Fruit fly (Drosophila melanogaster) whole organism, prepupa: ENCODE measurements around the gene Oat.

Experiments
- Blimp-1 ChIP-seq: fragments of 200-800 bp; sonication (Bioruptor generic); optimal IDR thresholded peaks from 3 replicates; lab custom pipeline; 2017; ENCODE audit warnings: missing biosample characterization, missing genetic modification characterization, mild to moderate bottlenecking, moderate library complexity, missing genetic modification reagents
- CG11902 ChIP-seq: fragments of 200-800 bp; sonication (Bioruptor generic); optimal IDR thresholded peaks from 3 replicates; lab custom pipeline; 2016; ENCODE audit warnings: missing biosample characterization, missing genetic modification characterization
- CG32006 ChIP-seq: fragments of 200-800 bp; sonication (Bioruptor generic); optimal IDR thresholded peaks from 3 replicates; lab custom pipeline; 2017; ENCODE audit warnings: missing biosample characterization, mild to moderate bottlenecking, missing genetic modification characterization
- CG6276 ChIP-seq: fragments of 200-800 bp; sonication (Bioruptor generic); optimal IDR thresholded peaks from 2 replicates; lab custom pipeline; 2017; ENCODE audit warnings: missing biosample characterization, mild to moderate bottlenecking, missing genetic modification characterization
- CG6808 ChIP-seq: fragments of 200-800 bp; sonication (Bioruptor generic); optimal IDR thresholded peaks from 3 replicates; lab custom pipeline; 2017; ENCODE audit warnings: missing biosample characterization, missing genetic modification characterization, mild to moderate bottlenecking, moderate library complexity, missing genetic modification reagents
- CG7368 ChIP-seq: fragments of 200-800 bp; sonication (Bioruptor generic); optimal IDR thresholded peaks from 3 replicates; lab custom pipeline; 2016; ENCODE audit warnings: missing biosample characterization, missing genetic modification characterization
- CG8319 ChIP-seq: fragments of 200-800 bp; sonication (Bioruptor generic); optimal IDR thresholded peaks from 3 replicates; lab custom pipeline; 2016; ENCODE audit warnings: missing biosample characterization, missing genetic modification characterization
- CG8632 ChIP-seq: fragments of 200-800 bp; sonication (Bioruptor generic); optimal IDR thresholded peaks from 3 replicates; lab custom pipeline; 2016; ENCODE audit warnings: missing biosample characterization, missing genetic modification characterization
- CG9139 ChIP-seq: fragments of 200-800 bp; sonication (Bioruptor generic); optimal IDR thresholded peaks from 3 replicates; lab custom pipeline; 2017; ENCODE audit warnings: missing biosample characterization, mild to moderate bottlenecking, missing genetic modification characterization
- Eip93F ChIP-seq: fragments of 200-800 bp; sonication (Bioruptor generic); optimal IDR thresholded peaks from 2 replicates; lab custom pipeline; 2016; ENCODE audit warnings: missing biosample characterization, mild to moderate bottlenecking, missing genetic modification characterization
- Ets21C ChIP-seq: fragments of 200-800 bp; sonication (Bioruptor generic); optimal IDR thresholded peaks from 3 replicates; lab custom pipeline; 2016; ENCODE audit warnings: missing biosample characterization, missing genetic modification characterization
- Gug ChIP-seq: fragments of 200-800 bp; sonication (Bioruptor generic); IDR thresholded peaks from 2 replicates; pipeline ENCODE4 v1.3.6; 2022; ENCODE audit warnings: missing biosample characterization, missing genetic modification characterization
- OdsH ChIP-seq: fragments of 200-800 bp; sonication (Bioruptor generic); optimal IDR thresholded peaks from 3 replicates; lab custom pipeline; 2016; ENCODE audit warnings: missing biosample characterization, missing genetic modification characterization
- Sox14 ChIP-seq: fragments of 200-800 bp; sonication (Bioruptor generic); optimal IDR thresholded peaks from 3 replicates; lab custom pipeline; 2016; ENCODE audit warnings: missing biosample characterization, missing genetic modification characterization
- Sox15 ChIP-seq: fragments of 200-800 bp; sonication (Bioruptor generic); optimal IDR thresholded peaks from 3 replicates; lab custom pipeline; 2016; ENCODE audit warnings: missing biosample characterization, missing genetic modification characterization
- cyc ChIP-seq: fragments of 200-800 bp; sonication (Bioruptor generic); optimal IDR thresholded peaks from 3 replicates; lab custom pipeline; 2016; ENCODE audit warnings: missing biosample characterization, missing genetic modification characterization
- dac ChIP-seq: fragments of 200-800 bp; sonication (Bioruptor generic); optimal IDR thresholded peaks from 2 replicates; lab custom pipeline; 2017; ENCODE audit warnings: missing biosample characterization, mild to moderate bottlenecking, missing genetic modification characterization
- lz ChIP-seq: fragments of 200-800 bp; sonication (Bioruptor generic); optimal IDR thresholded peaks from 3 replicates; lab custom pipeline; 2016; ENCODE audit warnings: missing biosample characterization, missing genetic modification characterization
- pdm3 ChIP-seq: fragments of 200-800 bp; sonication (Bioruptor generic); optimal IDR thresholded peaks from 3 replicates; lab custom pipeline; 2016; ENCODE audit warnings: missing biosample characterization, missing genetic modification characterization
- salr ChIP-seq, 2 experiments: fragments of 200-800 bp; sonication (Bioruptor generic); optimal IDR thresholded peaks; 3 replicates each; lab custom pipeline; 2016 to 2018; ENCODE audit warnings: missing biosample characterization in 2 of 2, missing genetic modification characterization in 2 of 2, mild to moderate bottlenecking in 1 of 2
- svp ChIP-seq: fragments of 200-800 bp; sonication (Bioruptor generic); peaks from one replicate; lab custom pipeline; 2016; ENCODE audit warnings: missing biosample characterization, missing genetic modification characterization
- topi ChIP-seq: fragments of 200-800 bp; sonication (Bioruptor generic); optimal IDR thresholded peaks from 3 replicates; lab custom pipeline; 2016; ENCODE audit warnings: missing biosample characterization, missing genetic modification characterization

Oat gene

dm6 chr3L:19612172-19612571 is 37.5 kb downstream of the Oat start, which contains the start of the genes Lon and PIG-F (continued):
- TF ChIP-seq salr (GFP tag; optimal IDR thresholded peaks at IDR 0.05; lab: Kevin White, UChicago), result peak; percentile 96 to 99
- peak; percentile 99 for TF ChIP-seq CG8632 (GFP tag; lab: Kevin White, UChicago)
- peak; percentile 99 for TF ChIP-seq lz (GFP tag; lab: Kevin White, UChicago)
- peak; percentile 100 for TF ChIP-seq svp (GFP tag; lab: Kevin White, UChicago)
- peak; percentile 98 for TF ChIP-seq dac (GFP tag; lab: Kevin White, UChicago)
- TF ChIP-seq Sox14 (GFP tag; lab: Kevin White, UChicago), result peak; percentile 99
- peak; percentile 99 for TF ChIP-seq cyc
- TF ChIP-seq Sox15 (GFP tag; lab: Kevin White, UChicago), result peak; percentile 99
- TF ChIP-seq topi (GFP tag; lab: Kevin White, UChicago), result peak; percentile 99
- TF ChIP-seq Eip93F (GFP tag; lab: Kevin White, UChicago), result peak; percentile 94
- TF ChIP-seq CG8319, result peak; percentile 98
- peak; percentile 97 for TF ChIP-seq CG6276 (GFP tag; lab: Kevin White, UChicago)
- TF ChIP-seq CG6808, result peak; percentile 98
- TF ChIP-seq CG9139 (GFP tag; lab: Kevin White, UChicago), result peak; percentile 97
- peak; percentile 99 for TF ChIP-seq Ets21C (GFP tag; lab: Kevin White, UChicago)
- peak; percentile 99 for TF ChIP-seq CG32006 (GFP tag; lab: Kevin White, UChicago)
- TF ChIP-seq CG11902 (GFP tag; lab: Kevin White, UChicago), result peak; percentile 98
- peak; percentile 98 for TF ChIP-seq CG7368 (GFP tag; lab: Kevin White, UChicago)
- TF ChIP-seq, all 60 proteins: peak for 60

dm6 chr3L:19605974-19606497 is 43.6 kb downstream of the Oat start, which contains the start of the genes lush and CG9372:
lush (minus strand) TSS chr3L:19606090.
CG9372 (plus strand) TSS chr3L:19606208.
- TF ChIP-seq Gug, result no peak

dm6 chr3L:19601413-19601812 is 48.2 kb downstream of the Oat start, which contains the start of gene CG9368:
CG9368 (plus strand) TSS chr3L:19601633.
- TF ChIP-seq CG6808, result no peak
- TF ChIP-seq pdm3 (GFP tag; lab: Kevin White, UChicago), result no peak

- TF ChIP-seq OdsH (GFP tag; lab: Kevin White, UChicago) (no peak), Blimp-1 (peak; percentile 89), Eip93F (GFP tag; lab: Kevin White, UChicago) (peak; percentile 13)
Measured at dm6 chr3L:19598369-19599148, 51.1 kb downstream of the Oat start, which contains the start of the genes ash1 and Taf6. ash1 (minus strand) TSS chr3L:19598755. Taf6 (plus strand) TSS chr3L:19599088.
